Worm (Caenorhabditis elegans): ENCODE data around the gene H13N06.7.

- TF ChIP-seq scrt-1 (GFP tag; IDR thresholded peaks at IDR 0.05) (no peak), ets-7 (tag; optimal IDR thresholded peaks at IDR 0.05) (no peak), ama-1 (optimal IDR thresholded peaks at IDR 0.05) (no peak), pes-1 (GFP tag; IDR thresholded peaks at IDR 0.05) (no peak), tbx-37 (GFP tag; conservative IDR thresholded peaks at IDR 0.05) (no peak), ceh-13 (GFP tag; optimal IDR thresholded peaks at IDR 0.05) (no peak), aly-1 (tag; optimal IDR thresholded peaks at IDR 0.05) (no peak), ceh-36 (tag; optimal IDR thresholded peaks at IDR 0.05) (no peak), tra-4 (tag; optimal IDR thresholded peaks at IDR 0.05) (no peak), hmg-4 (GFP tag; optimal IDR thresholded peaks at IDR 0.05) (no peak), B0310.2 (tag; optimal IDR thresholded peaks at IDR 0.05) (no peak), flt-1 (GFP tag; IDR thresholded peaks at IDR 0.05) (no peak)
Observed at ce11 chrX:15547896-15548295, 45.0 kb downstream of the H13N06.7 start.

Data from whole organism, early embryonic.